Worm (Caenorhabditis elegans) whole organism, early embryonic: ENCODE data around the gene F20D1.22.

ENCODE experiments used
- B0310.2 ChIP-seq: sonication (generic microtip); optimal IDR thresholded peaks from 2 replicates; lab custom pipeline; 2016; ENCODE audit warnings: mild to moderate bottlenecking, missing genetic modification characterization, missing compliant biosample characterization
- aly-1 ChIP-seq: sonication (generic microtip); optimal IDR thresholded peaks from 2 replicates; lab custom pipeline; 2016; ENCODE audit warnings: missing genetic modification characterization, missing compliant biosample characterization
- ama-1 ChIP-seq: fragments of 150-350 bp; optimal IDR thresholded peaks from 2 replicates; lab custom pipeline; 2014
- ceh-13 ChIP-seq: fragments of 200-800 bp; sonication (Bioruptor generic); optimal IDR thresholded peaks from 2 replicates; lab custom pipeline; 2018; ENCODE audit warnings: mild to moderate bottlenecking, missing genetic modification characterization, missing compliant biosample characterization
- ets-7 ChIP-seq: sonication (generic microtip); optimal IDR thresholded peaks from 2 replicates; lab custom pipeline; 2016; ENCODE audit warnings: missing genotype, missing genetic modification characterization, missing compliant biosample characterization
- flt-1 ChIP-seq: fragments of 200-800 bp; sonication (Bioruptor generic); IDR thresholded peaks from 2 replicates; pipeline ENCODE4 v1.3.6; 2022; ENCODE audit warnings: missing genetic modification characterization, missing compliant biosample characterization
- hmbx-1 ChIP-seq: sonication (generic microtip); optimal IDR thresholded peaks from 2 replicates; lab custom pipeline; 2016; ENCODE audit warnings: mild to moderate bottlenecking, missing genetic modification characterization, missing compliant biosample characterization
- hmg-4 ChIP-seq: fragments of 200-800 bp; sonication (Bioruptor generic); optimal IDR thresholded peaks from 2 replicates; lab custom pipeline; 2018; ENCODE audit warnings: mild to moderate bottlenecking, missing genetic modification characterization, missing compliant biosample characterization
- hnd-1 ChIP-seq: sonication (generic microtip); optimal IDR thresholded peaks from 2 replicates; lab custom pipeline; 2016; ENCODE audit warnings: missing genetic modification characterization, missing compliant biosample characterization
- scrt-1 ChIP-seq: fragments of 200-800 bp; sonication (Bioruptor generic); IDR thresholded peaks from 2 replicates; pipeline ENCODE4 v1.3.6; 2022; ENCODE audit warnings: missing genetic modification characterization, missing compliant biosample characterization
- tbx-37 ChIP-seq: fragments of 200-800 bp; sonication (Bioruptor generic); conservative IDR thresholded peaks from 2 replicates; pipeline ENCODE4 v1.3.6; 2022; ENCODE audit warnings: missing genetic modification reagents, missing genetic modification characterization, missing compliant biosample characterization
- tra-4 ChIP-seq: sonication (generic microtip); optimal IDR thresholded peaks from 2 replicates; lab custom pipeline; 2017; ENCODE audit warnings: missing genetic modification characterization, missing compliant biosample characterization

DNA sequence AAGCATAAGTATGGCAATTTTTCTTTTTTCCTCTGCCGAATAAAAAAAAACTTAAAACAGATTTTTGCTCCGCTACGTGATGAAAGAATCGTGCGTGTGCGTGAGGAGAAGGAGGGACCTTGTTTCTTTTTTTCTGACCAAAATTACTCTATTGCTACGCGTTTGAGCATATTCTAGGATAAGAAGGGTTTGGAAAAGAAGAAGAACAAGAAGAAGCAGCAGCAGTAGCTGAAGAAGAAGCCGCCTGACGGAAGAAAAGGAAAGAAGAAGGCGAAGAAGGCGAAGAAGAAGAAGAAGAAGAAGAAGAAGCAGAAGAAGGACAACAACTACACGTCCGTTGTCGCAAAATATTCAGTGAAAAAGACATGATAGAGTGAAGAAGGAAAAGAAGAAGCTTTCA lies 49.5 kb downstream of the F20D1.22 start:
- TF ChIP-seq hmg-4 (GFP tag; lab: Kevin White, UChicago) (no peak), ets-7 (tag; lab: Kevin White, UChicago) (no peak), scrt-1 (no peak), B0310.2 (tag; lab: Kevin White, UChicago) (no peak), ama-1 (no peak), tbx-37 (GFP tag; lab: Robert Waterston, UW) (no peak), flt-1 (GFP tag; lab: Robert Waterston, UW) (no peak), hnd-1 (tag; lab: Kevin White, UChicago) (no peak), ceh-13 (no peak), hmbx-1 (tag; lab: Kevin White, UChicago) (no peak), aly-1 (tag; lab: Kevin White, UChicago) (no peak), tra-4 (no peak)
